Worm (Caenorhabditis elegans): ENCODE measurements around the gene C11H1.9.

ce11 chrX:14287888-14288287 is 32.3 kb downstream of the C11H1.9 start:
- TF ChIP-seq pha-4 (GFP tag; IDR thresholded peaks at IDR 0.05) (no peak), pha-4 (tag; optimal IDR thresholded peaks at IDR 0.05) (no peak), Y48G9A.11 (GFP tag; IDR thresholded peaks at IDR 0.05) (no peak), fkh-10 (GFP tag; optimal IDR thresholded peaks at IDR 0.05) (no peak), T26A8.4 (GFP tag; IDR thresholded peaks at IDR 0.05) (no peak), zag-1 (tag; optimal IDR thresholded peaks at IDR 0.05) (no peak)
